Fruit fly (Drosophila melanogaster): ENCODE results near the gene Lk6.

The Lk6 gene

DNA sequence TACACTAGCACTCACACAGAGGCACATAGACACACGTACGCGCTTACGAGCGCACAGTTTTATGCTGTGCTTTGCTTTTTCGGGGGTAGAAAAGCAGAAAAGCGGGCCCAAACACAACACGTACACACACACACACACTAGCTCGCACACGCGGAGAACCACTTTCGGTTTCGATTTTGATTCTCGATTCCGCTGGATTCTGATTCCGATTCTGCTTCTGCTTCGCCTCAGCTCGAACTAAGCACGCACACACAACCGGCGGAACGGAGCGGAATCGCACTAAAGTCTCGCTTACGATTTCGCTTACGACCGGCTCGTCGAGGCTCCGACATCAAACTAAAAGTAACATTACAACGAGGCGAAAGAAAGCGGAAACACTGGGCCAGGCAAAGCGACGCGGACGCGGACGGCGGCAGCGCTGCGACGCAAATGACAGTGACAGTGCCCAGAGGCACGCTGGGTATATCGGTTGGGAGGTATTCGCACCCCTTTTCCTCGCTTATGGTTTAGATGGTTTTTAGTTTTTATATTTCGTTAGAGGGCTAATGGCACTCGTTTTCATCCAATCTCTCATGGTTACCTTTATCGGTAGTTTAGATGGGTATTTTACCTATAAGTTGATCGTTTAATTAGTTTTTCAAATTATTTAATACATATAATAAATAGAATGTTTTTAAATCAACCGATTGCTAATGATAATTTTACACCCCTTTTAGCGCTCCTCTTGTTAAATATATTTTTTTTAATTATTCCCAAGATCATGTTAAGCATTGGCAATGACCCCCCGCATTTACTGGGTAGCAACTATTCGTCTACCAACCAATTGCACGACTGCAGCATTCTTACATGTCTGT is 14.0 kb upstream of the Lk6 start (continued):
- no peak for TF ChIP-seq CG5245 (GFP tag; optimal IDR thresholded peaks at IDR 0.05)
- TF ChIP-seq Ets97D (GFP tag; optimal IDR thresholded peaks at IDR 0.05): peak; percentile 65
- TF ChIP-seq abd-A (tag; optimal IDR thresholded peaks at IDR 0.05): peak; percentile 93
- TF ChIP-seq ham (GFP tag; IDR thresholded peaks at IDR 0.05): no peak
- peak; percentile 11 for TF ChIP-seq CG12299 (tag; optimal IDR thresholded peaks at IDR 0.05)
- TF ChIP-seq gfzf (GFP tag; optimal IDR thresholded peaks at IDR 0.05): no peak
- TF ChIP-seq lov (optimal IDR thresholded peaks at IDR 0.05): no peak
- TF ChIP-seq lov (GFP tag; IDR thresholded peaks at IDR 0.05): 0 out of 3 replicates have a peak, but pooled peaks have one; percentile 67
- TF ChIP-seq CG9797 (GFP tag; optimal IDR thresholded peaks at IDR 0.05): no peak
- no peak for TF ChIP-seq cad (GFP tag; optimal IDR thresholded peaks at IDR 0.05)
- TF ChIP-seq CG11093 (GFP tag; IDR thresholded peaks at IDR 0.05): peak; percentile 45; the same call in 1 of the 3 replicates
- peak; percentile 60 for TF ChIP-seq mirr (GFP tag; optimal IDR thresholded peaks at IDR 0.05)

- TF ChIP-seq CG13287 (GFP tag; IDR thresholded peaks at IDR 0.05; ENCODE audit: partially characterized antibody) (peak; percentile 6; the same call in 1 of the 2 replicates), Gug (GFP tag; IDR thresholded peaks at IDR 0.05) (0 out of 4 replicates have a peak, but pooled peaks have one; percentile 31), CG34376 (GFP tag; optimal IDR thresholded peaks at IDR 0.05) (no peak), bbx (GFP tag; IDR thresholded peaks at IDR 0.05; ENCODE audit: partially characterized antibody) (0 out of 2 replicates have a peak, but pooled peaks have one; percentile 22), pan (optimal IDR thresholded peaks at IDR 0.05) (no peak), pan (GFP tag; optimal IDR thresholded peaks at IDR 0.05 in 1 of 2, IDR thresholded peaks at IDR 0.05 in 1 of 2) (peak in 1 of 2 experiments; percentile 5), otp (GFP tag; IDR thresholded peaks at IDR 0.05) (peak; percentile 21; the same call in 1 of the 3 replicates), CG10274 (GFP tag; optimal IDR thresholded peaks at IDR 0.05) (peak; percentile 90), sc (optimal IDR thresholded peaks at IDR 0.05) (no peak), sc (GFP tag; optimal IDR thresholded peaks at IDR 0.05) (no peak), CG10462 (GFP tag; optimal IDR thresholded peaks at IDR 0.05) (no peak), CG11504 (tag; optimal IDR thresholded peaks at IDR 0.05) (peak; percentile 25), Adf1 (GFP tag; IDR thresholded peaks at IDR 0.05) (peak; percentile 92), CG6254 (GFP tag; optimal IDR thresholded peaks at IDR 0.05) (peak; percentile 47), Mrtf (GFP tag; IDR thresholded peaks at IDR 0.05) (no peak), CG10979 (tag; optimal IDR thresholded peaks at IDR 0.05) (peak; percentile 9), twi (tag; optimal IDR thresholded peaks at IDR 0.05) (peak; percentile 82), Dll (GFP tag; IDR thresholded peaks at IDR 0.05; ENCODE audit: partially characterized antibody) (0 out of 4 replicates have a peak, but pooled peaks have one; percentile 43), CG17359 (tag; optimal IDR thresholded peaks at IDR 0.05) (peak; percentile 8), CG1603 (tag; optimal IDR thresholded peaks at IDR 0.05) (peak; percentile 11), abd-A (tag; optimal IDR thresholded peaks at IDR 0.05) (peak; percentile 68), CG14441 (GFP tag; IDR thresholded peaks at IDR 0.05) (no peak), Med (GFP tag) (peak; percentile 81), CG1832 (GFP tag; optimal IDR thresholded peaks at IDR 0.05) (no peak), onecut (GFP tag; IDR thresholded peaks at IDR 0.05) (peak; percentile 97), sens (GFP tag) (peak; percentile 54), CG10267 (tag; optimal IDR thresholded peaks at IDR 0.05) (no peak), crol (GFP tag; IDR thresholded peaks at IDR 0.05) (peak; percentile 91), unpg (GFP tag; optimal IDR thresholded peaks at IDR 0.05) (no peak), CG7839 (tag; optimal IDR thresholded peaks at IDR 0.05) (peak; percentile 10), gem (tag; optimal IDR thresholded peaks at IDR 0.05) (peak; percentile 29), eve (GFP tag; optimal IDR thresholded peaks at IDR 0.05) (no peak), Ptx1 (GFP tag; IDR thresholded peaks at IDR 0.05) (no peak), CG12299 (tag; optimal IDR thresholded peaks at IDR 0.05) (no peak), gcm (GFP tag; optimal IDR thresholded peaks at IDR 0.05) (peak; percentile 15), lov (optimal IDR thresholded peaks at IDR 0.05) (no peak), lov (GFP tag; IDR thresholded peaks at IDR 0.05) (0 out of 3 replicates have a peak, but pooled peaks have one; percentile 24), Rfx (GFP tag; IDR thresholded peaks at IDR 0.05) (0 out of 2 replicates have a peak, but pooled peaks have one; percentile 6), D19A (tag; optimal IDR thresholded peaks at IDR 0.05) (peak; percentile 69)
These were observed 12.8 kb upstream of the Lk6 start for dm6 chr3R:11777058-11777457.
